Fruit fly (Drosophila melanogaster) S2 (cell line): ENCODE results near the gene CG18284.

Source experiments
- CG8478 ChIP-seq: fragments of >200 bp; optimal IDR thresholded peaks from 2 replicates; lab custom pipeline; 2018
- CTCF ChIP-seq, 2 experiments: fragments of >200 bp; optimal IDR thresholded peaks; 2 replicates each; lab custom pipeline; 2018

The CG18284 gene

DNA sequence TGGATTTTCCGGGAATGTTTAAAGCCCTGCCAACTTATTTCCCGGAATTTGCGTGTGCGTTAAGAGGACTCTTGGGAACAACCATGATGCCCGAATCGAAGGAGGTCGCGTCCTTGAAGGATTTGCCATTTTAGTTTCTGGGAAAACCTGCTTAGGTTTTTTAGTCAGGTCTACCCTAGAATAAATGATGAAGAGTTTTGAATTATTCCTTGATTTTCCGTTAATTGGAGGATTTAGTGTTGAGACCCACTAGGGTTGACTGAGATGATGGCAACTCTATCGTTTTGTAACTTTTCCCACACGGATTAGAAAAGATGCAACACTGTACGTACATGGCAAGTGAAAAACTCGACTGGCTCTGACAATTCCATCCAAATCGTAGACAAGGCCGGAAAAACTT, 7.5 kb downstream of the CG18284 start, which contains the start of gene dbf:
dbf (plus strand) TSS at position 301 of the 400 bp plus-strand sequence.
- TF ChIP-seq CG8478 (lab: Kevin White, UChicago): no peak
- no peak for TF ChIP-seq CTCF (optimal IDR thresholded peaks at IDR 0.05; lab: Kevin White, UChicago)

DNA sequence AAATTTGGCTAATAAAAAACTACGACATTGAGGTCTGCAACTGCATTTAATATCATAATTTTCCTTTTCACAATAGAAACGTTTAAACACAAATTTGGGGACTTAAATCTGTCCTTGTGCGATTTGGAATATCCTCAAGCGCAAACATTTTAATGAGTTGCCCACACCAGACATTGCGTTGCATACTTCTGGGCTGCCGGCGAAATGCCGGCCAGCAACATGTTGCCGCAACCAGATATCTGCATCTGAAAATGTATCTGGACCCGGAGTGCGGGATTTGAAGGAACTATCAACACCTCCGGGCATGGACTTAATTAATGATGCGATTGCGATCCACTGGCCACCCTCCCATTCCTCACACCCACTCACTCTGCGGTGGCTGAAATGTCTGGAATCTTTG, 10.7 kb downstream of the CG18284 start:
- TF ChIP-seq CTCF (optimal IDR thresholded peaks at IDR 0.05; lab: Kevin White, UChicago) (no peak), CG8478 (lab: Kevin White, UChicago) (no peak)

DNA sequence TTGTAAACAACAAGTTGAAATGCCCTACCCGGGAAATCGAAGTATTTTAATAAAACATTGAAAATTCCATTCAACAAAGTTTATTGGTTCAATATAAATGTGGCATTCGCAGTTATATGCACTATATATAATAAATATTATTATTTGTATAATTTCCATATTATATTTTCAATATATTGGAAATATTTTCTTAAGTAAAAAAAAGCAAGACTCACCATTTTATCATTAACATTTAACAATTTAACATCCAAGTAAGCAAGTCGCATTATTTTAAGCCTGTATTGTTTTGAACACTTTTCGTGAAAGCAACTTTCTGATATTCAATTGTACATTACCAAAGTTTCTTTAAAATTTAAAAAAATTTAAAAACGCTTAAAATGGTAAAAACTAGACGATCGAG, 14.2 kb downstream of the CG18284 start, which contains the start of gene CG45690:
CG45690 (plus strand) TSS at position 301 of the 400 bp plus-strand sequence.
- TF ChIP-seq CTCF (optimal IDR thresholded peaks at IDR 0.05; lab: Kevin White, UChicago) (no peak), CG8478 (lab: Kevin White, UChicago) (no peak)

DNA sequence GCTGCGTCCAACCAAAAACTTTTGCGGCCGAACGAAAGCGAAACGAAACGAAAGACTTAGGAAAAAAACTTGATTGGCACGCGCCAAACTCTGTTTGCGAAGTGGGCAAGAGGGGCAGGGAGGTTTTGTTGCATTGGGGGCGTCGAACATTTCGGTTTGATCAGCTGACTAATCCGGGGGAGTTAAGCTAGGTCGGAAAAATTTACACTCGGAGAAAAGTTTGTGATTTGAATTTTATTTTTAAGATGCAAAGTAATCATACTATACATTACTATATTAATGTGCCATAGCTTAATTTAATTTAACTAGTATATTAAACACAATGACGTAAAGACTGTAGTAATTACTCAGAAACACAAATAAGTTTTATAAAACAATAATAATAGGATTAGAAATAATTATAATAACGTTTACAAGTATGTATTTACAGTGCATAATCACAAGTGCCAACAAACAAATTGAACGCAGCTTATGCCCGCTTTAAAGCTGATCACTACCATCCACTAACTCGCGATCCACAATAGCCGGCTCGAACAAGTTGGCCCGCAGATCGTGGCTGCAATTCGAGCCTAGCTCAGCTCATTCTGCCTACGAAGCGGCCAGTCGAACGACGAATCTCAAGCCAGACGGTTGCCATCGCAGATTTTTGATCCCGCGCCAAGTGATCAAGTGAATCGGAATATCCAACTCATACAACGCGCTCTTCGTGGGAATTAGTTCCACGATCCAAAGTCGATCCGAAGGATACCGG, 17.9 kb downstream of the CG18284 start, which contains the start of gene CG31871:
CG31871 (plus strand) TSS at position 592 of the 751 bp plus-strand sequence.
- no peak for TF ChIP-seq CG8478 (lab: Kevin White, UChicago)
- TF ChIP-seq CTCF (optimal IDR thresholded peaks at IDR 0.05; lab: Kevin White, UChicago): no peak

DNA sequence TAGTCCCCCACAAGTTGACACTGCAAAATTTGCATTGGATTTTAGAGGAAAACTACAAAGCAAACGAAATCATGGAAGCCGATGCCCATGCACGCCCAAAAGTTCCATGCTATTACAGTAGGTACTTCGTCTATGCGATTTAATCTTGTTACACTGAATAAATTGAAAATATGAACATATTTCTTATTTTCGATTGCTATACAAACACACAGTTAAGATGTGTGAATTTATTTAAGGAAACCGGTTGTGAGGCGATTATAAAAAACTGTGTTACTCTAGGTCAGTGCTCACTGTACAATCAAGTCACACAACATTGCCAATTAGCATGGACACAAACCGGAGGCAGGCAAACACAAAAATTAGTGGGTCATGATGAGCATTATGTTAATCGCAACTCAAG, 21.8 kb downstream of the CG18284 start:
- no peak for TF ChIP-seq CTCF (optimal IDR thresholded peaks at IDR 0.05; lab: Kevin White, UChicago)
- no peak for TF ChIP-seq CG8478 (lab: Kevin White, UChicago)

DNA sequence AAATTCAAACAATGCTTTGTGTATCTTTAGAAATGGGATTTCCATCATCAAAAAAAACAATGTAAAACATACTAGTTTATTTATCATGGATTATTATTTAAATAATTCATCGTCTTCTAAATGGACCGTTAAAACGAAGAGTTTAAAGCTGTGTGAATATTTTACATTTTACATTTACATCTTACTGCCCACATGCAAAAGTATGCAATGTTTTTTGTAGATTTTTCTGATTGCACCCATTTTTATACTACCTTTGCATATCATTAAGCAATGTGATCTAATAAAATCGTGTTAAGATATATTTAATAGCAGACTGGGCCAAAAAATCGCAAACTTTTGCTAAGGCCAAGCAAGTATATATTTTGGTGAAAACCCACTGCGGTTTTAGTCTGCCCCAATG, 27.8 kb downstream of the CG18284 start:
- TF ChIP-seq CTCF (optimal IDR thresholded peaks at IDR 0.05; lab: Kevin White, UChicago) (no peak), CG8478 (lab: Kevin White, UChicago) (no peak)

DNA sequence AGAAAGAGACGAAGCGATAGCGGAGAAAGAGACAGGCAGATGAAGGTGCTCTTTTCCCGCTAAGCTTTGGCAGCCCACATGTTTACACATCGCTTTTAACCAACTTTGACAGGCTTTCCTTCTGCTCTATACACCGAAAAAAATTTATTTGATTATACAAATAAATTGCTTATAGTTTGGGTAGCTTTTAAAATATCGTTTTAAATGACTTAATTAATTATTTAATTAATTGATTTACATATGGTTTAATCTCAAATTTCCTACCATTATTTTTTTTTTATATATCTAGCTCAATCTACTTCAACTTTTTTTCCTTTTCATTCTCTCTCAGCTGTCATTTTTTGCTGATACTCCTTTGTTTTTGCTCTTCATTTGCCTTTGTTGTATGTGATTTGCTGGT, 29.2 kb downstream of the CG18284 start:
- no peak for TF ChIP-seq CTCF (optimal IDR thresholded peaks at IDR 0.05; lab: Kevin White, UChicago)
- no peak for TF ChIP-seq CG8478 (lab: Kevin White, UChicago)

DNA sequence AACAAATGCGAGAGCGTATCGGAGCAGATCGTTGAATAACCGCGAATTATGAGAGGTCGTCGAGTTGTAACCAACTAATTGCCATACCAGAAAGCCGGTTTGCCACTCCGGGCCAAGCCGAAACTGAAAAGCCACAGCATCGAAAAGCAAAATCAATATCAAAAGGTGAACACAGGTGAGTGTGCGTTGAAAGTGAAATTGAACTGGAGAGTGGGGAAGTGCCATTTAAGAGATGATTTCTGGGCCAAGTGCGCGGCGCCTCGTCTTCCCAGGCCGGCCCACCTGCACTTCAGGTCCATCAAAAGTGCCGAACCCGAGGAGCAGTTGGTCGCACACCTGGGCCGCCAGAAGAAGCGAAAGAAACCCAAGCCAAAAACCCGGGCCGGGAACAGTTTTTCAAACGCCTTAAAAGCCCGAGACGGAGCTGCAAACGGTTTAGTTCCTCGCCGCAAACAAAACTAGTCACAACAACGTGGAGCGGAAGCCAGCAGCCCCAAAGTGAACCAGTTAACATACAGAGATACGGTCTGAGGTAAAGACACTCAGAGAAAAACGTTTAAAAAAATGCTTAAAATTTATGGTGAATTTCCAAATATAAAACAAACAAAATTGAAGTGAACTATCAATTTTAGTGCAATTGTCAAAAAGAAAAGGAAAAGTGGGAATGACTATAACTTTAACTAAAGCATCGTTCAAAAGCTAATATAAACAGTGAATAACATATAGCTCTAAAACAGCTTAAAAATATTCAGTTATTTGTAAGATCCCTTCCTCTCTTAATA, 33.4 kb downstream of the CG18284 start, which contains the start of gene CG17104:
CG17104 (plus strand) TSS at position 266 of the 782 bp plus-strand sequence.
- TF ChIP-seq CTCF (optimal IDR thresholded peaks at IDR 0.05; lab: Kevin White, UChicago) (no peak), CG8478 (lab: Kevin White, UChicago) (no peak)

DNA sequence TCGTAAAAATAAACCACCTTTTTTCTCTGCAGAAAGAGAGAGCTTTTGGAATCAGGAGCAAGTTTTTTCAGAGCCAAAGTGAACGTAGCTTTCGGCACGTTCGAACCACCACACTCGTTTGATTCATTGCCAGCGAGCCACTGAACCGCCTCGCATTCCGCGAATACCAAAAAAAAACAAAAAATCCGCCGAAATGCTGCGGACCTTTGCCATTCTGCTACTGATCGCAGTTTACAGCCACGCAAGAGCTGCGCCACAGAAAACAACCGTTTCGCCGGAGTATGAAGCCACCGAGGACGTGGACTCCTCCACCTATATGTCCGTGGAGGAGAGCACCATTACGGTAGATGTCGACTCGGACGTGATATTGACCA, 33.9 kb downstream of the CG18284 start:
- TF ChIP-seq CG8478 (lab: Kevin White, UChicago) (no peak), CTCF (optimal IDR thresholded peaks at IDR 0.05; lab: Kevin White, UChicago) (no peak)

DNA sequence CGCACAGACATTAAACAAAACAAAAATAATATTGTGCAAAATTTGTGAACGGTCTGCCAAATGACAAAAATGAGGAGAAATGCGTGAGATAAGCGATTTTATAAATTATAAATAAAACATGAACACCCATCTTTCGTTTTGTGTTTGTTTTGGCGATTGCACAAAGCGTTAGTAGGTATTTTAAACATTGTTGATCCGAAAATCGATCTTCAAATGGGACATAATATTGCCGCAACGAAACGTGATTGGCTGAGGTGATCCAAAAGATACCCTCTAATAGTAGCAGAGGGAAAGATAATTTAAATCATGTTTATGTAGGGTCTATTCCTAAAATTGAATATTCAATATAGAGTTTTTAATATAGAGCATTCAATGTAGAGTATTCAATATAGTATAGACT, 35.8 kb downstream of the CG18284 start:
- TF ChIP-seq CTCF (optimal IDR thresholded peaks at IDR 0.05; lab: Kevin White, UChicago): no peak
- TF ChIP-seq CG8478 (lab: Kevin White, UChicago): no peak

DNA sequence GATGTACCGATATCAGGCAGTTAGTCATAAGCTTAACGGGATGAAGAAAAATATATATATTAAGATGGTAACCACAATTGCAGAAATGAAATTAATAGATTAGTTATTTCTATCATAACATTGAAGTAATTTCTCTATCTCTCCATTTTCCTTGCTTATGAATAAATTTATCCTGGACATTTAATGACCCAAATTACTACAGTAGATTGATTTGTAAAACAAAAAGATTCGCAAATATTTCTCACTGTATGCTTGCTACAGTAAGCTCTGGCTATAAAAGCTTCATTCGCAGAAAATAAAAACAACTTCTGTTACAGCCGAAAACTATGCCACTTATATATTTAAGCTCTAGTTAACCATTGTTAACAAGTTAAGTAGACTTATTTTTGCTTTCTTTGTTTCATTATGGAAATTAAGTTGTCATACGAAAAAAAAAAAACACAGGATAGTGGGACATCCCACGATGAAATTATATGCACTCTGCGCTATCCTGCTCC, 36.9 kb downstream of the CG18284 start, which contains the start of gene CG17105:
CG17105 (plus strand) TSS at position 447 of the 497 bp plus-strand sequence.
- no peak for TF ChIP-seq CG8478 (lab: Kevin White, UChicago)
- no peak for TF ChIP-seq CTCF (optimal IDR thresholded peaks at IDR 0.05; lab: Kevin White, UChicago)

DNA sequence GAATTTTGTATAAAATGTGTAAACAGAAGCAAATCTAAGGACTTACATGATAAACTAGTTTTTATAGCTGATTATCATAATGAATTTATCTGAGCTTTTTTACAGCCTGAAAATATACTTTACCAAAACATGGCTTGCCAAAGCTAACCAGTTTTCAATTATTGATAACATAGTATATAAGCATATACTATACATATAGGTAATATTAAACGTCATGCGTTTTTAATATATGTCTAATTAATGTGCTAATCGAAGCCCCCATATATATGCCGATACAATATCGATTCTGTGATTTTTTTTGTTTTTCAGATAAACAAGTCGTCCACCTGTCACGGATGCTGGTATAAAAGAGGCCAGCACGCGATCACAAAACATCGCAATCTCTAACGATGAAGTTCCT, 37.8 kb downstream of the CG18284 start, which contains the start of gene CG17107:
CG17107 (plus strand) TSS at position 301 of the 400 bp plus-strand sequence.
- TF ChIP-seq CG8478 (lab: Kevin White, UChicago) (no peak), CTCF (optimal IDR thresholded peaks at IDR 0.05; lab: Kevin White, UChicago) (no peak)

DNA sequence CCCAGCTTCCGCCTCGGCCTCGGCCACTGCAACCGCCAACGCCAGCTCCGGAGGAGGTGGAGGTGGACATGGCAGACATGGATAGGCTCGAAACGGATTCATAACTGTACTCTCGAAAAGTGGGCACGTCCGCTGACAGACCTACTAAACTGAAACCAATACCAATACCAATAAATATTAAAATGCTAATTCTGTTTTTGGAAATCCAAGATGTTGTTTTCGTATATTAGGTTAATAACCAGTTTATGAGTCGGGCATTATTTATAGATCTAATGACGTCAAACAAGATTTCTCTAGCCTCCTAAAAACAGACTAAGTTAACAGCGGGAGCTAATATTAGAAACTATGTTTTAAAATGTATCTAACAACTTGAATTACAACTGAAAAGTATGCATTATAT, 38.4 kb downstream of the CG18284 start:
- no peak for TF ChIP-seq CTCF (optimal IDR thresholded peaks at IDR 0.05; lab: Kevin White, UChicago)
- TF ChIP-seq CG8478 (lab: Kevin White, UChicago): no peak

DNA sequence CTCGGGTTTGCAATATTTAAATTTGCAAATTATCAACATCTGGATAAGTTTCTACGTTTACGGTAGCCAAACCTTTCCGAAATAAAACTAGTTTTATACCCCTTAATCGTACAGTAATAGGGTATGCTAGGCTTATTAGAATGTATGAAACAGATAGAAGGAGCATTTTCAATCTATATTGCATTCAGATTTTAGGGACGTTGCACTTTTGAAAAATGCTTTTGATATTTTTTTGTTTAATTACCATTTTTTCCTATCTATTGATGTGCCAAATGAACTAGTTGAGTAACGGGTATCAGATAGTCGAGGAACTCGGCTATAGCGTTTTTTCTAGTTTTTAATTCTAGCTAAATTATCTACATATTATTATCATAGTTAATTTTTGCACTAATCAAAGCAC, 39.1 kb downstream of the CG18284 start:
- TF ChIP-seq CTCF (optimal IDR thresholded peaks at IDR 0.05; lab: Kevin White, UChicago) (no peak), CG8478 (lab: Kevin White, UChicago) (no peak)

DNA sequence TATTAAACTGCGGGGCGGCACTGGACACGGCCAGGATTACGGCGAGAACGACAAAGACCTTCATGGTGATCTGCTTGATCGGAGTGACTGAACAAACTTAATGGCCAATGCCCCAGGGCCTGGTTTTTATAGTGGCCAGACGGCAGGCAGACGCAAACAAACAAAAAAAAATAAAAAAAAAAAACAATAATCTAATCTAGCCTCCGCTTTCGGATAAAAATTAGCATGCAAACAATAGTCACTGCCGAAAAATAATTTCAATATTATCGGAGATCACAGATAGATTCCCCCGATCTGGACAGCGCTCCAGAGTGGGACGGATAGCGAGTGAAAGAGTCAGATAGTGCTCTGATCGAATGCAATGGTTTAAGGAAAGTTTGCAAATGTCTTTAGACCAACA, 40.5 kb downstream of the CG18284 start, which contains the start of gene CG7299:
CG7299 (minus strand) TSS at position 101 of the 400 bp plus-strand sequence.
- TF ChIP-seq CTCF (optimal IDR thresholded peaks at IDR 0.05; lab: Kevin White, UChicago) (no peak), CG8478 (lab: Kevin White, UChicago) (no peak)
